Fruit fly (Drosophila melanogaster): ENCODE measurements around the gene CG5506.

- TF ChIP-seq CG8301 (tag; optimal IDR thresholded peaks at IDR 0.05) (no peak), Snoo (tag; optimal IDR thresholded peaks at IDR 0.05) (no peak), CG10348 (GFP tag; IDR thresholded peaks at IDR 0.05) (no peak), CG32121 (GFP tag; IDR thresholded peaks at IDR 0.05) (no peak), CG14655 (GFP tag; optimal IDR thresholded peaks at IDR 0.05) (no peak), CG4496 (GFP tag; IDR thresholded peaks at IDR 0.05) (no peak), CG34367 (tag; optimal IDR thresholded peaks at IDR 0.05) (no peak), rn (GFP tag; IDR thresholded peaks at IDR 0.05) (no peak), Ets98B (GFP tag; IDR thresholded peaks at IDR 0.05) (no peak), Pif1A (GFP tag; optimal IDR thresholded peaks at IDR 0.05) (no peak), CG12605 (GFP tag; IDR thresholded peaks at IDR 0.05) (no peak), D1 (tag; optimal IDR thresholded peaks at IDR 0.05) (no peak)
Observed at dm6 chr3L:17903813-17904416, 19.7 kb upstream of the CG5506 start.
